Worm (Caenorhabditis elegans) whole organism, L1 larva: ENCODE results near the gene ZK856.14.

Experiments
- aha-1 ChIP-seq: fragments of 150-350 bp; optimal IDR thresholded peaks from 2 replicates; lab custom pipeline; 2014; ENCODE audit warnings: missing biosample characterization, missing genetic modification characterization
- ces-1 ChIP-seq: fragments of 150-350 bp; optimal IDR thresholded peaks from 2 replicates; lab custom pipeline; 2014; ENCODE audit warnings: missing biosample characterization, missing genetic modification reagents, missing genetic modification characterization
- lsy-2 ChIP-seq, 2 experiments: fragments of 150-350 bp; optimal IDR thresholded peaks; 2 replicates each; lab custom pipeline; 2014; ENCODE audit warnings: missing biosample characterization in 2 of 2, missing genetic modification characterization in 2 of 2
- mep-1 ChIP-seq: fragments of 150-350 bp; optimal IDR thresholded peaks from 2 replicates; lab custom pipeline; 2014; ENCODE audit warnings: missing biosample characterization, missing genetic modification characterization
- nhr-12 ChIP-seq: sonication (generic microtip); optimal IDR thresholded peaks from 2 replicates; lab custom pipeline; 2017; ENCODE audit warnings: missing biosample characterization, missing genetic modification characterization
- nhr-76 ChIP-seq: sonication (generic microtip); optimal IDR thresholded peaks from 2 replicates; lab custom pipeline; 2017; ENCODE audit warnings: missing biosample characterization, missing genetic modification characterization
- pag-3 ChIP-seq: sonication (generic microtip); optimal IDR thresholded peaks from 2 replicates; lab custom pipeline; 2017; ENCODE audit warnings: missing genetic modification characterization, mild to moderate bottlenecking, missing compliant biosample characterization, antibody characterized with exemption, borderline replicate concordance; ENCODE audit not compliant: insufficient read depth
- pqm-1 ChIP-seq: sonication (generic microtip); optimal IDR thresholded peaks from 3 replicates; lab custom pipeline; 2017; ENCODE audit warnings: missing biosample characterization, missing genetic modification characterization
- skn-1 ChIP-seq: fragments of 150-350 bp; optimal IDR thresholded peaks from 2 replicates; lab custom pipeline; 2014; ENCODE audit warnings: missing biosample characterization, missing genetic modification characterization
- unc-130 ChIP-seq: fragments of 150-350 bp; optimal IDR thresholded peaks from 2 replicates; lab custom pipeline; 2017; ENCODE audit warnings: missing biosample characterization, missing genetic modification characterization, inconsistent platforms
- unc-98 ChIP-seq: fragments of 200-800 bp; sonication (Bioruptor generic); IDR thresholded peaks from 2 replicates; pipeline ENCODE4 v1.3.6; 2022; ENCODE audit warnings: missing genetic modification characterization, missing compliant biosample characterization

ce11 chrV:10252682-10253081 lies 35.9 kb downstream of the ZK856.14 start:
- no peak for TF ChIP-seq pqm-1
- TF ChIP-seq pag-3 (tag; lab: Kevin White, UChicago), result no peak
- no peak for TF ChIP-seq lsy-2 (tag; optimal IDR thresholded peaks at IDR 0.05; lab: Kevin White, UChicago)
- TF ChIP-seq unc-98, result no peak
- no peak for TF ChIP-seq mep-1 (tag; lab: Kevin White, UChicago)
- TF ChIP-seq unc-130, result no peak
- no peak for TF ChIP-seq aha-1 (tag; lab: Kevin White, UChicago)
- TF ChIP-seq ces-1 (GFP tag; lab: Kevin White, UChicago), result no peak
- TF ChIP-seq skn-1 (tag; lab: Kevin White, UChicago), result no peak
- no peak for TF ChIP-seq nhr-76
- TF ChIP-seq nhr-12 (tag; lab: Kevin White, UChicago), result no peak
